Worm (Caenorhabditis elegans) whole organism, L1 larva: ENCODE results near the gene B0001.7.

ENCODE experiments used
- elt-3 ChIP-seq, 6 experiments: fragments of 150-350 bp in 1 of 6; sonication (generic microtip); optimal IDR thresholded peaks; 2 replicates each; lab custom pipeline; 2017 to 2018; ENCODE audit warnings: missing biosample characterization in 6 of 6, missing genetic modification characterization in 6 of 6, inconsistent platforms in 1 of 6
- fkh-4 ChIP-seq: sonication (generic microtip); optimal IDR thresholded peaks from 2 replicates; lab custom pipeline; 2016; ENCODE audit warnings: missing compliant biosample characterization, missing genetic modification characterization, borderline replicate concordance
- nhr-20 ChIP-seq: sonication (generic microtip); optimal IDR thresholded peaks from 2 replicates; lab custom pipeline; 2016; ENCODE audit warnings: mild to moderate bottlenecking, missing genetic modification characterization, missing compliant biosample characterization
- nhr-76 ChIP-seq: sonication (generic microtip); optimal IDR thresholded peaks from 2 replicates; lab custom pipeline; 2017; ENCODE audit warnings: missing biosample characterization, missing genetic modification characterization
- snpc-4 ChIP-seq: fragments of 150-350 bp; optimal IDR thresholded peaks from 2 replicates; lab custom pipeline; 2014; ENCODE audit warnings: missing biosample characterization, missing genetic modification characterization
- unc-62 ChIP-seq: fragments of 150-350 bp; optimal IDR thresholded peaks from 2 replicates; lab custom pipeline; 2014; ENCODE audit warnings: missing biosample characterization, missing genetic modification reagents, missing genetic modification characterization
- ztf-4 ChIP-seq: fragments of 150-350 bp; optimal IDR thresholded peaks from 2 replicates; lab custom pipeline; 2014; ENCODE audit warnings: missing biosample characterization, missing genetic modification characterization

ce11 chrIV:12120536-12120935, 33.5 kb downstream of the B0001.7 start:
- TF ChIP-seq elt-3 (tag; optimal IDR thresholded peaks at IDR 0.05; lab: Kevin White, UChicago) = no peak
- no peak for TF ChIP-seq nhr-76 (tag; lab: Kevin White, UChicago)
- TF ChIP-seq snpc-4 (tag; lab: Kevin White, UChicago) = no peak
- TF ChIP-seq unc-62 (GFP tag; lab: Kevin White, UChicago) = no peak
- TF ChIP-seq nhr-20 (tag; lab: Kevin White, UChicago) = no peak
- TF ChIP-seq fkh-4 (tag; lab: Kevin White, UChicago) = no peak
- TF ChIP-seq ztf-4 (tag; lab: Kevin White, UChicago) = no peak
